Fruit fly (Drosophila melanogaster): ENCODE data around the gene CG1368.

CG1368 gene

dm6 chrX:14208426-14209208 lies 34.1 kb downstream of the CG1368 start (continued):
- no peak for TF ChIP-seq dati (GFP tag; IDR thresholded peaks at IDR 0.05)
- TF ChIP-seq knrl (GFP tag; IDR thresholded peaks at IDR 0.05; ENCODE audit: partially characterized antibody) = no peak
- TF ChIP-seq CG12236 (GFP tag; optimal IDR thresholded peaks at IDR 0.05) = no peak
- TF ChIP-seq nau (GFP tag; optimal IDR thresholded peaks at IDR 0.05) = peak; percentile 43
- no peak for TF ChIP-seq CG3407 (GFP tag; optimal IDR thresholded peaks at IDR 0.05)
- TF ChIP-seq Taf1 (GFP tag; IDR thresholded peaks at IDR 0.05) = no peak
- no peak for TF ChIP-seq peb (GFP tag; IDR thresholded peaks at IDR 0.05)
- TF ChIP-seq HLH4C (GFP tag; IDR thresholded peaks at IDR 0.05; ENCODE audit: partially characterized antibody) = no peak
- TF ChIP-seq Hr3 (GFP tag; optimal IDR thresholded peaks at IDR 0.05) = peak; percentile 46
- TF ChIP-seq Dfd (GFP tag; optimal IDR thresholded peaks at IDR 0.05) = no peak
- TF ChIP-seq CG18619 (GFP tag; optimal IDR thresholded peaks at IDR 0.05) = peak; percentile 40
- no peak for TF ChIP-seq exex (tag; optimal IDR thresholded peaks at IDR 0.05)
- TF ChIP-seq Asciz (GFP tag; optimal IDR thresholded peaks at IDR 0.05) = peak; percentile 83
- TF ChIP-seq CG18011 (GFP tag; optimal IDR thresholded peaks at IDR 0.05) = no peak
- TF ChIP-seq zfh1 (GFP tag; IDR thresholded peaks at IDR 0.05) = peak; percentile 60; the same call in 2 of the 3 replicates
- TF ChIP-seq CG14050 (GFP tag; IDR thresholded peaks at IDR 0.05) = peak; percentile 61
- TF ChIP-seq CG4820 (GFP tag; optimal IDR thresholded peaks at IDR 0.05) = peak; percentile 57
- peak; percentile 14 for TF ChIP-seq ewg (GFP tag; optimal IDR thresholded peaks at IDR 0.05)
- TF ChIP-seq Xbp1 (GFP tag; optimal IDR thresholded peaks at IDR 0.05) = peak; percentile 62
- peak in 1 of 2 experiments; percentile 0 for TF ChIP-seq Hr78 (GFP tag; optimal IDR thresholded peaks at IDR 0.05)
- TF ChIP-seq CG3726 (GFP tag; IDR thresholded peaks at IDR 0.05) = no peak
- TF ChIP-seq CG2129 (GFP tag; IDR thresholded peaks at IDR 0.05; ENCODE audit: partially characterized antibody) = no peak
- no peak for TF ChIP-seq CG4617 (GFP tag; optimal IDR thresholded peaks at IDR 0.05; ENCODE audit: borderline replicate concordance)
- no peak for TF ChIP-seq Abd-B (GFP tag; optimal IDR thresholded peaks at IDR 0.05)
- no peak for TF ChIP-seq CG11456 (GFP tag; IDR thresholded peaks at IDR 0.05)
- TF ChIP-seq CG13775 (GFP tag; optimal IDR thresholded peaks at IDR 0.05) = no peak
- TF ChIP-seq CG8944 (GFP tag; optimal IDR thresholded peaks at IDR 0.05) = no peak
- TF ChIP-seq Scr (GFP tag; IDR thresholded peaks at IDR 0.05; ENCODE audit: partially characterized antibody) = no peak
- TF ChIP-seq eyg (GFP tag; optimal IDR thresholded peaks at IDR 0.05) = no peak
- no peak for TF ChIP-seq Ravus (GFP tag; IDR thresholded peaks at IDR 0.05)
- TF ChIP-seq gsb-n (tag; optimal IDR thresholded peaks at IDR 0.05) = peak; percentile 47
- TF ChIP-seq nmo (GFP tag; optimal IDR thresholded peaks at IDR 0.05) = peak; percentile 61
- peak; percentile 15; the same call in 1 of the 2 replicates for TF ChIP-seq Rfx (GFP tag; IDR thresholded peaks at IDR 0.05)
- no peak for TF ChIP-seq CG6791 (GFP tag; IDR thresholded peaks at IDR 0.05; ENCODE audit: partially characterized antibody)
- no peak for TF ChIP-seq Oaz (GFP tag; IDR thresholded peaks at IDR 0.05)
- TF ChIP-seq run (tag; optimal IDR thresholded peaks at IDR 0.05) = no peak
- no peak for TF ChIP-seq CG1792 (GFP tag; optimal IDR thresholded peaks at IDR 0.05)
- TF ChIP-seq NK7.1 (GFP tag; optimal IDR thresholded peaks at IDR 0.05) = no peak
- peak; percentile 64; the same call in 1 of the 3 replicates for TF ChIP-seq Mrtf (GFP tag; IDR thresholded peaks at IDR 0.05)
- TF ChIP-seq CG18262 (tag; optimal IDR thresholded peaks at IDR 0.05) = peak; percentile 67
- peak; percentile 77 for TF ChIP-seq Drgx (GFP tag; IDR thresholded peaks at IDR 0.05)
- TF ChIP-seq TFAM (GFP tag; optimal IDR thresholded peaks at IDR 0.05) = no peak
- no peak for TF ChIP-seq bigmax (GFP tag; optimal IDR thresholded peaks at IDR 0.05)
- TF ChIP-seq hbn (GFP tag; IDR thresholded peaks at IDR 0.05; ENCODE audit: partially characterized antibody) = no peak
- TF ChIP-seq fd96Cb (tag; optimal IDR thresholded peaks at IDR 0.05) = peak; percentile 71
- TF ChIP-seq ERR (GFP tag; optimal IDR thresholded peaks at IDR 0.05) = no peak
- peak; percentile 91 for TF ChIP-seq vvl (GFP tag; IDR thresholded peaks at IDR 0.05)
- TF ChIP-seq tll (GFP tag; optimal IDR thresholded peaks at IDR 0.05) = no peak
- no peak for TF ChIP-seq eve (GFP tag; optimal IDR thresholded peaks at IDR 0.05)

Measured in whole organism, embryonic.